Worm (Caenorhabditis elegans): ENCODE measurements around the gene F40G12.4.
"Not testable (repeated sequence)": the region's sequence is repeated elsewhere in the genome, so short reads cannot be mapped to it uniquely, and the experiment has no call there.

The F40G12.4 gene

DNA sequence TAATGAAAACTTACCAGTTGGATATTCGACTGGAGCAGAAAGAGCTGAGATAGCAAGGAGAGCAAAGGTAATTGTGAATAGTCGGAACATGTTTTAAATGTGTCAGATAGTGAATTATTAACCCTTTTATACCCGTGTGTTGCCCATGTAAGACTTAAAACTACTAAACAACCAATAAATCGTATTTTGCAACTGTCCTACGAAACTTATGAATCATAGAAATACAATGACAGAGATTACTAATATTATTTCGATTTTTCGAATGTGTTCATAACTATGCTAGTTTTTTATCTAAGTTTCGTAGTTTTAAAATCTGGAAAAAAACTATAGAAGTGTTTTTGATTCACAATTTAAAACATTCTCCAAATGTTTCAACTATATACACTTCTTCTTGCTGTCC is 38.3 kb upstream of the F40G12.4 start, which contains the start of gene spig-4:
TSS of gene spig-4 (minus strand) at position 101 of the 400 bp plus-strand sequence.
- TF ChIP-seq jun-1 (tag; optimal IDR thresholded peaks at IDR 0.05); grh-1 (GFP tag; IDR thresholded peaks at IDR 0.05); nhr-12 (tag; optimal IDR thresholded peaks at IDR 0.05): not testable (repeated sequence)

DNA sequence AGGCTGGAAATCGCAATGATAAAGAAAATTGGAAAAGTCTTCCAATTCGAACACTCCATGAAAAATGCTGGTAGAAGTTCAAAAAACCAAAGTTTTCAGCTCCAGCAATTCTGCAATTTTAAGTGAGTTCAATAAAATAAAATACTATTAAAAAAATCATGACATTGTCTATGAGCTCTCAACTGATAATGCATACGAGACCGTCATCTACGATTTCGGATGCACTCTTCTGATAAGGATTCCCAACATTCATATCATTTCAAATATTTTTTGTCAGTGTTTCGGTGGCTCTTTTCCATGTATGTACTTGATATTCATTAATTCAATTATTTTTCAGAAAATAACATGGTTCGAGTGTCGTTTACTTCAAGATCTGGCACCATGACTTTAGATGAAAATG is 32.6 kb upstream of the F40G12.4 start, which contains the start of gene F14D7.6:
TSS of gene F14D7.6 (plus strand) at position 338 of the 400 bp plus-strand sequence.
- TF ChIP-seq nhr-28 (tag; optimal IDR thresholded peaks at IDR 0.05) (no peak), elt-2 (tag; optimal IDR thresholded peaks at IDR 0.05) (peak; percentile 4), unc-30 (tag; optimal IDR thresholded peaks at IDR 0.05) (no peak)

DNA sequence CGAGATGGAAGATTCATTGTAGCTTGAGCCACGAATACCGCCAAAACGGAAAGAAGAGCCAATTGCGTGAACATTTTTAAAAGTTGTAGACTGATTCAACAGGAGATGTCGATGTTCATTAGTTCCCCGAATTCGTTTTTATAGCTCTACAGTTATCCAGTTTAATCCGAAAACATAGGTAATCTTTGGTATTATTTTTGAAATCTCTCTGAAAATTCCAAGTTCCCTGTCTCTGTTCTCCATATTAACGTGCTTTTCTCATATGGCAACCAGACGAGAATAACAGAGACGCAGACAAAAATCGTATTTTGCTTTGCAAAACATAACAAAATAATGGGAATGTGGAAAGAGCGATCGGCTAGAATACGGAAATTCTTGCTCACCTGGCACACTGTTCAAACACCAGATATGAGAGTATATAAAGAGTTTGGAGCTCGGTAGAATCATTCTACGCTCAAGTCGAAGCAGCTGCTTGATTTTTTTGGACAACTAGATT is 31.1 kb upstream of the F40G12.4 start, which contains the start of the genes spig-3 and F14D7.12:
TSS of gene spig-3 (minus strand) at position 101 of the 496 bp plus-strand sequence.
TSS of gene F14D7.12 (plus strand) at position 446 of the 496 bp plus-strand sequence.
- TF ChIP-seq efl-1 (optimal IDR thresholded peaks at IDR 0.05) (no peak), efl-1 (GFP tag; optimal IDR thresholded peaks at IDR 0.05 in 1 of 2) (peak in 1 of 2 experiments; percentile 49), egl-27 (tag; optimal IDR thresholded peaks at IDR 0.05) (no peak), lin-39 (tag; optimal IDR thresholded peaks at IDR 0.05) (no peak)

DNA sequence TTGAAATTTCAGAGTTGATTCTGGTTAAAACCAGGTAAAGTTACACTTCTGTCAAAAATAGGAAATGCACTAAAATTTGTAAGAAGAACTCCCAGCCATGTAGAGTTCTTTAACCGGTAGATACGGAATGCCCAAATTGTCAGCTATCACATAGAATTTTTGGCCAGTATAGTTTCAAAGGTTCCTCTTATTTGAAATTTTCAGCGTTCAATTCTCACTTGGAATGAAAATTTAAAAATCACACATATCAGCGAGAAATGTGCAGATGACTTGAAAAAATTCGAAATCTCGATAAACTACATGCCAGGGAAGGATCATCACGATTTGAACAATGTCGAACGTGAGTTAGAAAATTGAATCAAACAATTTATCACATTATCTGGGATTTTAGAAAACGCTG is 28.0 kb upstream of the F40G12.4 start, which contains the start of gene F14D7.3:
TSS of gene F14D7.3 (plus strand) at position 301 of the 400 bp plus-strand sequence.
- TF ChIP-seq mef-2 (tag; optimal IDR thresholded peaks at IDR 0.05) (no peak), snu-23 (GFP tag; optimal IDR thresholded peaks at IDR 0.05) (no peak), vab-15 (tag; optimal IDR thresholded peaks at IDR 0.05) (no peak), isw-1 (GFP tag; IDR thresholded peaks at IDR 0.05) (no peak), jun-1 (tag; optimal IDR thresholded peaks at IDR 0.05) (no peak), nhr-28 (tag; optimal IDR thresholded peaks at IDR 0.05) (no peak)

DNA sequence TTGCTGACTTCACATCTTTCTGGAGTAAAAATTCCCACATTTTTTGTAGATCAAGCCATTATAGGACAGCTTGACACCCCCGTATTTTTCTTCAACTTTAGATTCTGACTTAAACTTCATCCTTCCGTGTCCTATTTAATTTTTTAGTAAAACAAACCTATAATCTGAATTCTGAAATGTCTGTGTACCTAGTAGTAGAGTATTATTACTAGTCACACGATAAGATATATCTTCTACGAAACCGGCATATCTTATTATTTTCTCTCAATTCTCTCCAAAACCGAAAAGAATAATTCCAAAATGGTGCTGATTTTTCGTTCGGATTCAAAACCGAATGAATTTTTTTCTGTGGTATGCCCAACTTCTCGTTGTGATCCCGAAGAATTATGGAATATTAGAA is 25.9 kb upstream of the F40G12.4 start, which contains the start of gene F14D7.9:
TSS of gene F14D7.9 (plus strand) at position 301 of the 400 bp plus-strand sequence.
- no peak for TF ChIP-seq pqm-1 (tag; optimal IDR thresholded peaks at IDR 0.05)
- TF ChIP-seq tbx-2 (tag; optimal IDR thresholded peaks at IDR 0.05): no peak
- TF ChIP-seq rnt-1 (tag; optimal IDR thresholded peaks at IDR 0.05): no peak
- no peak for TF ChIP-seq pag-3 (tag; optimal IDR thresholded peaks at IDR 0.05; ENCODE audit: borderline replicate concordance, insufficient read depth)

DNA sequence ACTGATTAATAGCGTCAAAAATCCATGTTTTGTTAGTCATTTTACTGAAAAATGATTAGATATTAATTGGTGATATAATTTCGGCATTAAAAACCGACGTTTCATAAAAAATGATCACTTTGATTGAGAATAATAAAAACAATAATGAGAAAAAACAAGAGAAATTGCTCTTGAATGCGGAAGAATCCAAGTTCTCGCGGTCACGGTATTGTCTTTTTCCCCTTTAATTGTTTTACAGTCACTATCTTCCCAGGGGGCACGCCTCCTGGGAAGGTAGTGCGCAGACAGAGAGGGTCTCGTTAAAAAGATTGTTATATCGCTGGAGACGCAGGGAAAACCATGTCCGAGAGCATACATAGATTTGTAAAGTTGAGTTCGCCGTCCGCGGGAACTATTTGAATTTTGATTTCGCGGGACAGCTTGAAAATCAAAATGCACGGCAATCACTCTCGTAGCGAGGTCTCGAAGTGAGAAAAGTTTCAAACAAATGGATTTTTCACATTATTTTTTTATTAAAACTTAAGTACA is 25.2 kb upstream of the F40G12.4 start, which contains the start of gene F14D7.2:
TSS of gene F14D7.2 (minus strand) at position 51 of the 528 bp plus-strand sequence.
- TF ChIP-seq swsn-7 (tag; optimal IDR thresholded peaks at IDR 0.05): no peak

DNA sequence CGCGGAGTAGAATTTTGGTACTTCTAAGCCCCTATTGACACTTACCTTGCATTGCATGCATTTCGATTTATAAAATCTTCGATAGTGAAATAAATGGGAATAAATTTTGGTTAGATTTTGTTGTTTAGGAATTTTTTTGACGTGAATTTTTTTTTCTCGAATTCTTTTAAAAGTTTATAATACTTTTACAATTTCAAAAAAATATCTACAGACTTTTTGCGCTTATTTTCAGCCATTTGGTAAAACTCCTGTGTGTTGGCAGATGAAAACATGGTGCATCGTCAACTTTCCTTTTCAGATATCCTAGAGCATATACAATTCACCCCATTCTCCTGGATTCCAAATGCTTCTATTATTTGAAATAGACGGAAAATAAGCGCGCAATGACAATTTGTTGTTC is 22.1 kb upstream of the F40G12.4 start, which contains the start of gene F14D7.18:
TSS of gene F14D7.18 (minus strand) at position 101 of the 400 bp plus-strand sequence.
- TF ChIP-seq nhr-20 (tag; optimal IDR thresholded peaks at IDR 0.05) (no peak), skn-1 (tag; optimal IDR thresholded peaks at IDR 0.05) (no peak), tbx-2 (tag; optimal IDR thresholded peaks at IDR 0.05) (no peak), snu-23 (GFP tag; optimal IDR thresholded peaks at IDR 0.05) (no peak), fkh-10 (GFP tag; optimal IDR thresholded peaks at IDR 0.05) (no peak), nhr-90 (tag; optimal IDR thresholded peaks at IDR 0.05; ENCODE audit: poor library complexity) (no peak), zip-4 (GFP tag; optimal IDR thresholded peaks at IDR 0.05) (no peak), alr-1 (tag; optimal IDR thresholded peaks at IDR 0.05; ENCODE audit: borderline replicate concordance) (no peak), ces-1 (GFP tag; optimal IDR thresholded peaks at IDR 0.05) (no peak), nhr-84 (tag; optimal IDR thresholded peaks at IDR 0.05) (no peak), C34B4.2 (tag; optimal IDR thresholded peaks at IDR 0.05) (no peak), nhr-237 (tag; optimal IDR thresholded peaks at IDR 0.05) (no peak), ceh-8 (GFP tag; optimal IDR thresholded peaks at IDR 0.05) (no peak), ama-1 (optimal IDR thresholded peaks at IDR 0.05) (no peak), lin-39 (tag; optimal IDR thresholded peaks at IDR 0.05) (no peak), egl-13 (tag; optimal IDR thresholded peaks at IDR 0.05) (no peak), nhr-77 (tag; optimal IDR thresholded peaks at IDR 0.05) (no peak), mep-1 (tag; optimal IDR thresholded peaks at IDR 0.05) (no peak), nhr-85 (tag) (no peak)
